Worm (Caenorhabditis elegans) whole organism, young adult: ENCODE data around the gene iars-1.

Experiments used
- B0035.1 ChIP-seq: sonication (generic microtip); optimal IDR thresholded peaks from 2 replicates; lab custom pipeline; 2016; ENCODE audit warnings: missing genetic modification characterization, mild to moderate bottlenecking, missing compliant biosample characterization, missing genotype, missing genetic modification reagents
- C06A6.2 ChIP-seq: fragments of 200-800 bp; sonication (Bioruptor generic); conservative IDR thresholded peaks from 2 replicates; pipeline ENCODE4 v1.3.6; 2022; ENCODE audit warnings: missing genetic modification characterization, missing compliant biosample characterization
- F10E7.11 ChIP-seq: sonication (generic microtip); optimal IDR thresholded peaks from 2 replicates; lab custom pipeline; 2017; ENCODE audit warnings: mild to moderate bottlenecking, missing genetic modification characterization, moderate library complexity, missing compliant biosample characterization
- F23B12.7 ChIP-seq: sonication (generic microtip); optimal IDR thresholded peaks from 2 replicates; lab custom pipeline; 2017; ENCODE audit warnings: missing genetic modification characterization, mild to moderate bottlenecking, missing compliant biosample characterization, antibody characterized with exemption, moderate library complexity; ENCODE audit not compliant: insufficient read depth
- F52B5.7 ChIP-seq: sonication (generic microtip); optimal IDR thresholded peaks from 2 replicates; lab custom pipeline; 2016; ENCODE audit warnings: mild to moderate bottlenecking, missing genetic modification characterization, missing compliant biosample characterization
- F57C9.4 ChIP-seq: sonication (generic microtip); optimal IDR thresholded peaks from 2 replicates; lab custom pipeline; 2017; ENCODE audit warnings: mild to moderate bottlenecking, missing genetic modification characterization, missing compliant biosample characterization
- K11D2.4 ChIP-seq: fragments of 200-800 bp; sonication (Bioruptor generic); IDR thresholded peaks from 2 replicates; pipeline ENCODE4 v1.3.6; 2022; ENCODE audit warnings: missing genetic modification reagents, missing genetic modification characterization, missing compliant biosample characterization
- K12H6.12 ChIP-seq: fragments of 200-800 bp; sonication (Bioruptor generic); optimal IDR thresholded peaks from 2 replicates; lab custom pipeline; 2018; ENCODE audit warnings: mild to moderate bottlenecking, missing genetic modification characterization, missing compliant biosample characterization
- T07F8.4 ChIP-seq: sonication (generic microtip); optimal IDR thresholded peaks from 2 replicates; lab custom pipeline; 2016; ENCODE audit warnings: mild to moderate bottlenecking, missing genetic modification characterization, moderate library complexity, missing compliant biosample characterization
- T26A5.8 ChIP-seq: sonication (generic microtip); optimal IDR thresholded peaks from 2 replicates; lab custom pipeline; 2016; ENCODE audit warnings: missing genetic modification characterization, missing compliant biosample characterization
- Y56A3A.18 ChIP-seq: fragments of 200-800 bp; sonication (Bioruptor generic); IDR thresholded peaks from 2 replicates; pipeline ENCODE4 v1.3.6; 2022; ENCODE audit warnings: missing genetic modification reagents, missing genetic modification characterization, missing compliant biosample characterization
- Y95B8A.8 ChIP-seq: fragments of 200-800 bp; sonication (Bioruptor generic); IDR thresholded peaks from 2 replicates; pipeline ENCODE4 v1.3.6; 2022; ENCODE audit warnings: missing genetic modification reagents, missing genetic modification characterization, missing compliant biosample characterization
- athp-1 ChIP-seq: sonication (generic microtip); optimal IDR thresholded peaks from 2 replicates; lab custom pipeline; 2017; ENCODE audit warnings: mild to moderate bottlenecking, missing genetic modification characterization, missing compliant biosample characterization
- attf-5 ChIP-seq: fragments of 200-800 bp; sonication (Bioruptor generic); optimal IDR thresholded peaks from 2 replicates; lab custom pipeline; 2018; ENCODE audit warnings: mild to moderate bottlenecking, missing genetic modification characterization, missing compliant biosample characterization
- attf-6 ChIP-seq: fragments of 200-800 bp; sonication (Bioruptor generic); IDR thresholded peaks from 2 replicates; pipeline ENCODE4 v1.3.6; 2022; ENCODE audit warnings: missing genetic modification reagents, missing genetic modification characterization, missing compliant biosample characterization
- bed-1 ChIP-seq: fragments of 200-800 bp; sonication (Bioruptor generic); IDR thresholded peaks from 2 replicates; pipeline ENCODE4 v1.3.6; 2022; ENCODE audit warnings: missing genetic modification reagents, missing genetic modification characterization, missing compliant biosample characterization
- ceh-100 ChIP-seq: fragments of 200-800 bp; sonication (Bioruptor generic); IDR thresholded peaks from 2 replicates; pipeline ENCODE4 v1.3.6; 2022; ENCODE audit warnings: missing genetic modification reagents, missing genetic modification characterization, missing compliant biosample characterization
- ceh-58 ChIP-seq: fragments of 200-800 bp; sonication (Bioruptor generic); IDR thresholded peaks from 2 replicates; pipeline ENCODE4 v1.3.6; 2022; ENCODE audit warnings: missing genetic modification characterization, missing compliant biosample characterization
- ceh-79 ChIP-seq: sonication (generic microtip); optimal IDR thresholded peaks from 2 replicates; lab custom pipeline; 2017; ENCODE audit warnings: mild to moderate bottlenecking, missing genetic modification characterization, missing compliant biosample characterization
- ceh-91 ChIP-seq: fragments of 200-800 bp; sonication (Bioruptor generic); IDR thresholded peaks from 2 replicates; pipeline ENCODE4 v1.3.6; 2022; ENCODE audit warnings: missing genetic modification reagents, missing genetic modification characterization, missing compliant biosample characterization
- die-1 ChIP-seq: sonication (generic microtip); optimal IDR thresholded peaks from 2 replicates; lab custom pipeline; 2016; ENCODE audit warnings: missing genotype, mild to moderate bottlenecking, missing genetic modification characterization, missing compliant biosample characterization
- dpl-1 ChIP-seq: fragments of 150-350 bp; optimal IDR thresholded peaks from 2 replicates; lab custom pipeline; 2014; ENCODE audit warnings: missing biosample characterization, missing genetic modification reagents, missing genetic modification characterization
- egl-44 ChIP-seq: fragments of 200-800 bp; sonication (Bioruptor generic); IDR thresholded peaks from 2 replicates; pipeline ENCODE4 v1.3.6; 2022; ENCODE audit warnings: missing genetic modification reagents, missing genetic modification characterization, missing compliant biosample characterization
- fkh-3 ChIP-seq: sonication (generic microtip); optimal IDR thresholded peaks from 2 replicates; lab custom pipeline; 2016; ENCODE audit warnings: mild to moderate bottlenecking, missing genetic modification characterization, missing compliant biosample characterization
- hlh-26 ChIP-seq: fragments of 200-800 bp; sonication (Bioruptor generic); conservative IDR thresholded peaks from 2 replicates; pipeline ENCODE4 v1.3.6; 2022; ENCODE audit warnings: missing genetic modification reagents, missing genetic modification characterization, missing compliant biosample characterization
- hmg-20 ChIP-seq: fragments of 200-800 bp; sonication (Bioruptor generic); IDR thresholded peaks from 2 replicates; pipeline ENCODE4 v1.3.6; 2022; ENCODE audit warnings: missing genetic modification reagents, missing genetic modification characterization, missing compliant biosample characterization
- hrde-1 ChIP-seq: sonication (generic microtip); optimal IDR thresholded peaks from 2 replicates; lab custom pipeline; 2016; ENCODE audit warnings: missing genetic modification characterization, mild to moderate bottlenecking, missing compliant biosample characterization, moderate library complexity, missing genotype, missing genetic modification reagents, borderline replicate concordance
- let-526 ChIP-seq: fragments of 200-800 bp; sonication (Bioruptor generic); IDR thresholded peaks from 2 replicates; pipeline ENCODE4 v1.3.6; 2022; ENCODE audit warnings: missing genetic modification reagents, missing genetic modification characterization, missing compliant biosample characterization
- let-607 ChIP-seq, 2 experiments: fragments of 200-800 bp in 1 of 2; sonication (Bioruptor generic) in 1 of 2; sonication (generic microtip) in 1 of 2; optimal IDR thresholded peaks; 2 replicates each; lab custom pipeline; 2016 to 2018; ENCODE audit warnings: mild to moderate bottlenecking in 2 of 2, missing compliant biosample characterization in 2 of 2, missing genetic modification characterization in 2 of 2, moderate library complexity in 2 of 2, missing genotype in 1 of 2
- lin-26 ChIP-seq: fragments of 200-800 bp; sonication (Bioruptor generic); IDR thresholded peaks from 2 replicates; pipeline ENCODE4 v1.3.6; 2022; ENCODE audit warnings: missing genetic modification reagents, missing genetic modification characterization, missing compliant biosample characterization
- lin-40 ChIP-seq: sonication (generic microtip); optimal IDR thresholded peaks from 2 replicates; lab custom pipeline; 2016; ENCODE audit warnings: missing genetic modification characterization, mild to moderate bottlenecking, missing compliant biosample characterization, missing genotype, missing genetic modification reagents
- lir-1 ChIP-seq: fragments of 200-800 bp; sonication (Bioruptor generic); conservative IDR thresholded peaks from 2 replicates; pipeline ENCODE4 v1.3.6; 2022; ENCODE audit warnings: missing genetic modification reagents, missing genetic modification characterization, missing compliant biosample characterization
- lsy-27 ChIP-seq: sonication (generic microtip); optimal IDR thresholded peaks from 2 replicates; lab custom pipeline; 2017; ENCODE audit warnings: missing genetic modification characterization, mild to moderate bottlenecking, missing compliant biosample characterization, antibody characterized with exemption, missing genotype, borderline replicate concordance; ENCODE audit not compliant: insufficient read depth
- madf-3 ChIP-seq: fragments of 200-800 bp; sonication (Bioruptor generic); IDR thresholded peaks from 2 replicates; pipeline ENCODE4 v1.3.6; 2022; ENCODE audit warnings: missing genetic modification reagents, missing genetic modification characterization, missing compliant biosample characterization
- mcd-1 ChIP-seq: fragments of 200-800 bp; sonication (Bioruptor generic); IDR thresholded peaks from 2 replicates; pipeline ENCODE4 v1.3.6; 2022; ENCODE audit warnings: missing genetic modification reagents, missing genetic modification characterization, missing compliant biosample characterization
- mes-4 ChIP-seq: sonication (generic microtip); optimal IDR thresholded peaks from 2 replicates; lab custom pipeline; 2016; ENCODE audit warnings: missing genotype, missing genetic modification characterization, missing compliant biosample characterization
- mxl-1 ChIP-seq: sonication (generic microtip); optimal IDR thresholded peaks from 2 replicates; lab custom pipeline; 2016; ENCODE audit warnings: missing genetic modification characterization, missing compliant biosample characterization
- nhr-179 ChIP-seq: sonication (generic microtip); optimal IDR thresholded peaks from 2 replicates; lab custom pipeline; 2016; ENCODE audit warnings: mild to moderate bottlenecking, missing genetic modification characterization, missing compliant biosample characterization
- nhr-27 ChIP-seq: fragments of 200-800 bp; sonication (Bioruptor generic); optimal IDR thresholded peaks from 2 replicates; lab custom pipeline; 2018; ENCODE audit warnings: mild to moderate bottlenecking, missing genetic modification characterization, moderate library complexity, missing compliant biosample characterization
- repo-1 ChIP-seq: sonication (generic microtip); optimal IDR thresholded peaks from 2 replicates; lab custom pipeline; 2017; ENCODE audit warnings: mild to moderate bottlenecking, missing genetic modification characterization, missing compliant biosample characterization
- rpc-1 ChIP-seq, 2 experiments: fragments of 150-350 bp in 1 of 2; sonication (generic microtip) in 1 of 2; optimal IDR thresholded peaks; 2 replicates each; lab custom pipeline; 2014 to 2018; ENCODE audit warnings: missing biosample characterization in 1 of 2, missing genetic modification characterization in 1 of 2, missing genetic modification reagents in 1 of 2, missing genotype in 1 of 2
- sea-2 ChIP-seq: fragments of 200-800 bp; sonication (Bioruptor generic); IDR thresholded peaks from 2 replicates; pipeline ENCODE4 v1.3.6; 2022; ENCODE audit warnings: missing genetic modification characterization, missing compliant biosample characterization
- snpc-1.1 ChIP-seq: sonication (generic microtip); optimal IDR thresholded peaks from 2 replicates; lab custom pipeline; 2017; ENCODE audit warnings: missing genetic modification characterization, mild to moderate bottlenecking, missing compliant biosample characterization, antibody characterized with exemption, moderate library complexity, missing genotype, missing genetic modification reagents; ENCODE audit not compliant: insufficient read depth
- snpc-3.4 ChIP-seq: sonication (generic microtip); optimal IDR thresholded peaks from 2 replicates; lab custom pipeline; 2017; ENCODE audit warnings: missing genetic modification characterization, mild to moderate bottlenecking, missing compliant biosample characterization, antibody characterized with exemption, moderate library complexity, missing genotype, missing genetic modification reagents
- unc-130 ChIP-seq: sonication (generic microtip); optimal IDR thresholded peaks from 2 replicates; lab custom pipeline; 2016; ENCODE audit warnings: missing genetic modification reagents, missing genetic modification characterization, missing compliant biosample characterization
- xnd-1 ChIP-seq: sonication (generic microtip); optimal IDR thresholded peaks from 2 replicates; lab custom pipeline; 2016; ENCODE audit warnings: missing genotype, missing genetic modification reagents, missing genetic modification characterization, missing compliant biosample characterization
- ztf-22 ChIP-seq: fragments of 200-800 bp; sonication (Bioruptor generic); optimal IDR thresholded peaks from 2 replicates; lab custom pipeline; 2018; ENCODE audit warnings: mild to moderate bottlenecking, missing genetic modification characterization, moderate library complexity, missing compliant biosample characterization
- ztf-3 ChIP-seq: fragments of 200-800 bp; sonication (Bioruptor generic); optimal IDR thresholded peaks from 2 replicates; lab custom pipeline; 2018; ENCODE audit warnings: mild to moderate bottlenecking, missing genetic modification characterization, missing compliant biosample characterization

iars-1 gene

DNA sequence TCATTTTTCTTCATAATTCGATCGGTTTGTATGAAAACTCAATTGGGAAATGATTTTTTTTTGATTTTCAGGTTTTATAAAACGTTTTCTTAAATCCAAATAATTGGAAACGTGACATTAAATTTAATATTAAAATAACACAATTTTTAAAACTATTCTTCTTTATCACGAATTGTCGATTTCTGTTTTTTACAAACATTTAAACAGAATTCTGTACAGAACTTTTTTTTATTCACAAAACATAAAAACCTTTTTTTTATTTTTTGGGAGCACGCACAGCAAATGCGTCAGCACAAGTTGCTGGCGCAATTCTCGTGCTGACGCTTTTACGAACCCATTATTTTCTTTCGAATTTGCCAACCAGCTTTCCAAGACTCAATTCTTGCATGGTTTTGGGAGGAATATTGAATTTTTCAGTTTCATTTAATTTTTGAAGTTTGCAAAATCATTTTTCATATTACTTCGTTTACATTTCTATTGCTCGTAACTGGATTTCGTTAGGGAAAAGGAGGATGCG, 5.4 kb downstream of the iars-1 start, which contains the start of gene mpz-5 (continued):
- TF ChIP-seq attf-6 (GFP tag; lab: Robert Waterston, UW) (no peak), madf-3 (no peak), ceh-91 (no peak), ceh-100 (GFP tag; lab: Robert Waterston, UW) (no peak), snpc-1.1 (tag; lab: Kevin White, UChicago) (no peak), attf-5 (GFP tag; lab: Kevin White, UChicago) (peak; percentile 41), F23B12.7 (peak; percentile 52), let-526 (GFP tag; lab: Robert Waterston, UW) (no peak), T26A5.8 (tag; lab: Kevin White, UChicago) (no peak), die-1 (tag; lab: Kevin White, UChicago) (no peak), hmg-20 (GFP tag; lab: Robert Waterston, UW) (0 out of 2 replicates have a peak, but pooled peaks have one; percentile 42), nhr-179 (tag; lab: Kevin White, UChicago) (no peak), nhr-27 (no peak), lin-40 (peak; percentile 68), snpc-3.4 (no peak), lsy-27 (tag; lab: Kevin White, UChicago) (no peak), ceh-58 (GFP tag; lab: Robert Waterston, UW) (no peak), athp-1 (no peak), F57C9.4 (tag; lab: Kevin White, UChicago) (no peak), K12H6.12 (no peak), mcd-1 (GFP tag; lab: Robert Waterston, UW) (peak; percentile 69), C06A6.2 (no peak), ztf-22 (GFP tag; lab: Kevin White, UChicago) (no peak), hrde-1 (tag; lab: Kevin White, UChicago) (peak; percentile 34), xnd-1 (no peak), mes-4 (tag; lab: Kevin White, UChicago) (no peak), ztf-3 (GFP tag; lab: Kevin White, UChicago) (no peak), dpl-1 (GFP tag; lab: Kevin White, UChicago) (peak; percentile 11), hlh-26 (GFP tag; lab: Robert Waterston, UW) (no peak), Y95B8A.8 (GFP tag; lab: Robert Waterston, UW) (no peak), F10E7.11 (tag; lab: Kevin White, UChicago) (no peak), sea-2 (GFP tag; lab: Robert Waterston, UW) (no peak), repo-1 (tag; lab: Kevin White, UChicago) (no peak), T07F8.4 (tag; lab: Kevin White, UChicago) (no peak), lin-26 (no peak), ceh-79 (tag; lab: Kevin White, UChicago) (no peak), lir-1 (GFP tag; lab: Robert Waterston, UW) (no peak), bed-1 (no peak), F52B5.7 (tag; lab: Kevin White, UChicago) (no peak), mxl-1 (tag; lab: Kevin White, UChicago) (no peak), egl-44 (GFP tag; lab: Robert Waterston, UW) (no peak), unc-130 (GFP tag; lab: Kevin White, UChicago) (no peak), Y56A3A.18 (GFP tag; lab: Robert Waterston, UW) (0 out of 2 replicates have a peak, but pooled peaks have one; percentile 10), fkh-3 (tag; lab: Kevin White, UChicago) (no peak), let-607 (tag; optimal IDR thresholded peaks at IDR 0.05; lab: Kevin White, UChicago) (peak in 1 of 2 experiments; percentile 49), B0035.1 (tag; lab: Kevin White, UChicago) (no peak), K11D2.4 (GFP tag; lab: Robert Waterston, UW) (0 out of 2 replicates have a peak, but pooled peaks have one; percentile 39), rpc-1 (optimal IDR thresholded peaks at IDR 0.05; lab: Kevin White, UChicago) (no peak), rpc-1 (tag; optimal IDR thresholded peaks at IDR 0.05; lab: Kevin White, UChicago) (no peak)
